Worm (Caenorhabditis elegans): ENCODE results near the gene K08D9.10.

DNA sequence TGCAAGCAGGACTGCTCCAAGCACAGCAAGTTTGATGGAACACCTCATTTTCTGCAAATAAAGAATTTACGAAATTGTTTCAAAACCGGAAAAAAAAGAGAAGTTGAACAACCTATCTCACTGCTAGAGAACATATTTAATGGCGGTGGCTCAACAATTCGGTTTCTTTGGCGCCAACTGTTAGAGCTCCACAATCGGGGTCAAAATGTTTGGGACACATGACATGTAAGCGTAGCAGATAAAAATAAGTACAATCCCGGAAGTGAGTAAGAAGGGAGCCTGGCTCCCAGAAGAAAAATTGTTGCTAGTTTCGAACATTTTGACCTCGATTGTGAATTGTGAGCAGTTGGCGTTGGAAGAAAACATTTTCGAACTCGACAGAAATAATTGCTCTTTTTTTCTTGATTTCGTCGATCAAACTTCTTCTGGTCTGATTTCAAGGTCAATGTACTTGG lies 28.5 kb downstream of the K08D9.10 start, which contains the start of gene T28A11.16:
- TF ChIP-seq tab-1 (GFP tag; IDR thresholded peaks at IDR 0.05) (no peak), ref-1 (GFP tag; conservative IDR thresholded peaks at IDR 0.05) (no peak), med-1 (GFP tag; optimal IDR thresholded peaks at IDR 0.05; ENCODE audit: insufficient read depth) (no peak), ztf-29 (GFP tag; IDR thresholded peaks at IDR 0.05) (no peak), klf-2 (GFP tag; conservative IDR thresholded peaks at IDR 0.05) (no peak), T22C8.4 (GFP tag; IDR thresholded peaks at IDR 0.05) (no peak), cog-1 (tag; optimal IDR thresholded peaks at IDR 0.05) (no peak), ztf-23 (GFP tag; IDR thresholded peaks at IDR 0.05) (no peak), flt-1 (GFP tag; IDR thresholded peaks at IDR 0.05) (no peak)

All from whole organism, midembryonic.